Fruit fly (Drosophila melanogaster): ENCODE measurements around the gene CG13305.

CG13305 gene

dm6 chr3L:8672199-8673059 is 25.8 kb upstream of the CG13305 start (continued):
- no peak for TF ChIP-seq CG2116 (GFP tag; optimal IDR thresholded peaks at IDR 0.05)
- no peak for TF ChIP-seq HmgD (GFP tag; optimal IDR thresholded peaks at IDR 0.05)
- no peak for TF ChIP-seq CG1647 (GFP tag; optimal IDR thresholded peaks at IDR 0.05)
- TF ChIP-seq Nf-YA (GFP tag; IDR thresholded peaks at IDR 0.05) = no peak
- TF ChIP-seq CG2889 (GFP tag; IDR thresholded peaks at IDR 0.05) = peak; percentile 33; the same call in 1 of the 3 replicates
- TF ChIP-seq NC2β (GFP tag; optimal IDR thresholded peaks at IDR 0.05) = no peak
- no peak for TF ChIP-seq CG11723 (GFP tag; optimal IDR thresholded peaks at IDR 0.05)
- TF ChIP-seq CG5180 (GFP tag; optimal IDR thresholded peaks at IDR 0.05) = no peak
- TF ChIP-seq gsb-n (tag; optimal IDR thresholded peaks at IDR 0.05) = no peak
- no peak for TF ChIP-seq CG3726 (GFP tag; IDR thresholded peaks at IDR 0.05)
- TF ChIP-seq CG17912 (GFP tag; optimal IDR thresholded peaks at IDR 0.05) = no peak
- TF ChIP-seq Hr78 (GFP tag; optimal IDR thresholded peaks at IDR 0.05) = no peak
- peak in 1 of 2 experiments; percentile 65 for TF ChIP-seq Hr51 (GFP tag; optimal IDR thresholded peaks at IDR 0.05)
- TF ChIP-seq mirr (GFP tag; optimal IDR thresholded peaks at IDR 0.05) = no peak
- TF ChIP-seq dimm (GFP tag; IDR thresholded peaks at IDR 0.05) = no peak
- TF ChIP-seq CG14667 (GFP tag; IDR thresholded peaks at IDR 0.05) = 0 out of 2 replicates have a peak, but pooled peaks have one; percentile 25
- no peak for TF ChIP-seq Lpt (GFP tag; optimal IDR thresholded peaks at IDR 0.05)
- no peak for TF ChIP-seq lola (GFP tag; optimal IDR thresholded peaks at IDR 0.05)
- TF ChIP-seq Camta (GFP tag; optimal IDR thresholded peaks at IDR 0.05) = no peak
- TF ChIP-seq CG15696 (tag; optimal IDR thresholded peaks at IDR 0.05) = no peak
- TF ChIP-seq CHES-1-like (GFP tag; optimal IDR thresholded peaks at IDR 0.05) = no peak
- TF ChIP-seq sens (GFP tag) = no peak
- TF ChIP-seq salm (tag; optimal IDR thresholded peaks at IDR 0.05) = no peak
- TF ChIP-seq CG7556 (GFP tag; optimal IDR thresholded peaks at IDR 0.05) = peak; percentile 28
- peak; percentile 5 for TF ChIP-seq CG10267 (tag; optimal IDR thresholded peaks at IDR 0.05)
- no peak for TF ChIP-seq ERR (GFP tag; optimal IDR thresholded peaks at IDR 0.05)
- no peak for TF ChIP-seq pb (GFP tag; optimal IDR thresholded peaks at IDR 0.05)
- TF ChIP-seq ttk (GFP tag; IDR thresholded peaks at IDR 0.05) = no peak
- no peak for TF ChIP-seq pzg (GFP tag; optimal IDR thresholded peaks at IDR 0.05)
- TF ChIP-seq Myb (GFP tag; optimal IDR thresholded peaks at IDR 0.05) = no peak
- peak; percentile 20 for TF ChIP-seq vfl (GFP tag; optimal IDR thresholded peaks at IDR 0.05)
- no peak for TF ChIP-seq CG12071 (GFP tag; optimal IDR thresholded peaks at IDR 0.05)
- TF ChIP-seq pan (optimal IDR thresholded peaks at IDR 0.05) = no peak
- TF ChIP-seq pan (GFP tag; optimal IDR thresholded peaks at IDR 0.05 in 1 of 2, IDR thresholded peaks at IDR 0.05 in 1 of 2) = no peak
- TF ChIP-seq Oli (tag; optimal IDR thresholded peaks at IDR 0.05) = peak; percentile 54
- no peak for TF ChIP-seq NC2α (GFP tag; optimal IDR thresholded peaks at IDR 0.05)
- peak; percentile 31 for TF ChIP-seq fu2 (GFP tag; optimal IDR thresholded peaks at IDR 0.05)
- peak; percentile 38 for TF ChIP-seq CG12391 (tag; optimal IDR thresholded peaks at IDR 0.05)
- no peak for TF ChIP-seq peb (GFP tag; IDR thresholded peaks at IDR 0.05)
- no peak for TF ChIP-seq aop (GFP tag; IDR thresholded peaks at IDR 0.05)
- TF ChIP-seq CG6813 (GFP tag; optimal IDR thresholded peaks at IDR 0.05) = no peak
- no peak for TF ChIP-seq CG6689 (GFP tag; IDR thresholded peaks at IDR 0.05)
- peak; percentile 45 for TF ChIP-seq CG9727 (GFP tag; optimal IDR thresholded peaks at IDR 0.05)
- no peak for TF ChIP-seq bigmax (GFP tag; optimal IDR thresholded peaks at IDR 0.05)
- peak; percentile 9 for TF ChIP-seq scrt (GFP tag; optimal IDR thresholded peaks at IDR 0.05)
- TF ChIP-seq slbo (GFP tag; IDR thresholded peaks at IDR 0.05) = peak; percentile 77
- TF ChIP-seq Xbp1 (GFP tag; optimal IDR thresholded peaks at IDR 0.05) = peak; percentile 19
- TF ChIP-seq Taf1 (GFP tag; IDR thresholded peaks at IDR 0.05) = 0 out of 2 replicates have a peak, but pooled peaks have one; percentile 8
- TF ChIP-seq org-1 (GFP tag; optimal IDR thresholded peaks at IDR 0.05) = peak; percentile 54
